Worm (Caenorhabditis elegans): Measurements from ENCODE around the gene ugt-20.

Gene ugt-20

DNA sequence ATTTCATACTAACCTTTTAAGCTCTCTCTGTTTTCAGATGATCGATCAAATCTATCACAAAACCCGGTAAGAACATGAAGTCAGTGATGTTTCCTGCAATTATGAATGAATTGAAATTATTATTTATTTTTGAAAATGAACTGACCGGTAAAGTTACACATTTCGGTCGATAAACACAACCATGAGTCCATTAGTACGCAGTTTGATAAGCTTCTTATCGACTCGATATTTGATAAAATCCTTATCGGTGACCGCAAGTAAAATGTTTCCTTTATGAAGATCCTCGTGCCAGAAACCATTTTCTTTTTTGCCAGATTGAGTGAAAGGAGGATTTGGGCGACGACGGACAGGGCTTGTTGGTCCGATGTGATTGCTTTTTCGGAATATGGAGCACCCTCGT lies 3.1 kb upstream of the ugt-20 start (continued):
- TF ChIP-seq F37D6.2 (tag; optimal IDR thresholded peaks at IDR 0.05) (no peak), hmg-1.1 (GFP tag; IDR thresholded peaks at IDR 0.05) (no peak), ztf-7 (tag; optimal IDR thresholded peaks at IDR 0.05) (no peak), pqm-1 (tag; optimal IDR thresholded peaks at IDR 0.05) (peak; percentile 54), Y105C5A.15 (GFP tag; IDR thresholded peaks at IDR 0.05) (no peak), egl-43 (GFP tag; IDR thresholded peaks at IDR 0.05) (no peak), ceh-62 (tag; optimal IDR thresholded peaks at IDR 0.05) (no peak), lin-39 (tag; optimal IDR thresholded peaks at IDR 0.05) (no peak), mdt-29 (GFP tag; IDR thresholded peaks at IDR 0.05) (no peak), zip-2 (tag; optimal IDR thresholded peaks at IDR 0.05) (no peak), nhr-41 (GFP tag; IDR thresholded peaks at IDR 0.05) (no peak), daf-19 (GFP tag; conservative IDR thresholded peaks at IDR 0.05) (no peak), nhr-48 (tag; optimal IDR thresholded peaks at IDR 0.05) (no peak), mdl-1 (tag; optimal IDR thresholded peaks at IDR 0.05) (no peak), Y75B8A.6 (GFP tag; IDR thresholded peaks at IDR 0.05) (no peak), nhr-25 (tag; optimal IDR thresholded peaks at IDR 0.05; ENCODE audit: borderline replicate concordance, insufficient read depth) (no peak), mxl-2 (GFP tag; conservative IDR thresholded peaks at IDR 0.05) (no peak), attf-4 (tag; optimal IDR thresholded peaks at IDR 0.05) (no peak), lin-38 (GFP tag; IDR thresholded peaks at IDR 0.05) (no peak), nhr-77 (tag; optimal IDR thresholded peaks at IDR 0.05) (no peak), ZK337.2 (GFP tag; IDR thresholded peaks at IDR 0.05) (no peak), hlh-11 (tag; optimal IDR thresholded peaks at IDR 0.05) (peak; percentile 31), ztf-11 (tag; optimal IDR thresholded peaks at IDR 0.05) (no peak), nhr-102 (tag; optimal IDR thresholded peaks at IDR 0.05) (no peak), jun-1 (tag; optimal IDR thresholded peaks at IDR 0.05) (no peak), T26A8.4 (GFP tag; IDR thresholded peaks at IDR 0.05) (no peak), nhr-111 (GFP tag; optimal IDR thresholded peaks at IDR 0.05) (no peak)

DNA sequence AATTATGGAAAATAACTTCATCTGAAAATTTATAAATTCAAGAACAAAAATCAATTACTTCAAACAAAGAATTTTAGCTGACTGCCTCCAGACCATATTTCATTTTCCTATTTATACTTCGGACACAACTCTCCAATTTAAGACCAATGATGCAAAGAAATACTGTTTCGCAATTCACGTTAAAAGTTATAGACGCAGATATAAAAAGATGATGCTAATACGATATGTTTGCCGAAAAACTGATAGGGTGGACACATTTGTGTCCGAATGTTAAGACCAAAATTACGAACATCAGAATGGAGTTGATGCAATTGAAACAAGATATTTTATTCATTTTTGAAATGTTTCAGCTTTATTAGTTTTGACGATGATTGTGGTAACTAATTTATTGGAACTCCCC lies 3.5 kb downstream of the ugt-20 start, which contains the start of gene ugt-19:
ugt-19 (minus strand) TSS at position 28 of the 400 bp plus-strand sequence.
- TF ChIP-seq dve-1 (tag; optimal IDR thresholded peaks at IDR 0.05; ENCODE audit: insufficient read depth) (peak; percentile 21), nhr-28 (tag; optimal IDR thresholded peaks at IDR 0.05) (peak; percentile 76), pqm-1 (tag; optimal IDR thresholded peaks at IDR 0.05) (peak; percentile 87), lsy-2 (tag; optimal IDR thresholded peaks at IDR 0.05) (peak in 1 of 2 experiments; percentile 10), daf-16 (GFP tag; optimal IDR thresholded peaks at IDR 0.05) (no peak), daf-16 (tag; optimal IDR thresholded peaks at IDR 0.05) (peak; percentile 44), egl-43 (GFP tag; IDR thresholded peaks at IDR 0.05) (no peak), dmd-6 (GFP tag; IDR thresholded peaks at IDR 0.05) (peak; percentile 66; the same call in 1 of the 2 replicates), ztf-11 (tag; optimal IDR thresholded peaks at IDR 0.05) (no peak)

DNA sequence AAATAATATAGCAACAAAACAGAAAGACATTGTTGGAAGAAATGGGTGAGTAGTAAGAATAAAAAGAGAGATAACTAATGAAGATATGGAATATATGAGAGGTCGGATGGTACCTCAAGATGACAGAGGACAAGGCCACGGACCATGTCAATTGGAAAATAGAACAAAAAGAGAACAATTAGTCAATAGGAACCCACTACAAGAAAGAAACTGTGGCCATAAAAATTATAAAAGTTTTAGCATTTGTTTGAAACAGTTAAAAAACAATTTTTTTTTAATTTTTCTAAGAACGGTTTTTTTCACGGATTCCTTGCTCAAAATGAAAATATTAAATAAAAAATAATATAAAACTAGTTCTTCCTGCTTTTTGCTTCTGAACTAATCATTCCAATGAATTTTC lies 7.3 kb downstream of the ugt-20 start, which contains the start of gene cpg-20:
cpg-20 (minus strand) TSS at position 101 of the 400 bp plus-strand sequence.
- no peak for TF ChIP-seq zag-1 (tag; optimal IDR thresholded peaks at IDR 0.05)

DNA sequence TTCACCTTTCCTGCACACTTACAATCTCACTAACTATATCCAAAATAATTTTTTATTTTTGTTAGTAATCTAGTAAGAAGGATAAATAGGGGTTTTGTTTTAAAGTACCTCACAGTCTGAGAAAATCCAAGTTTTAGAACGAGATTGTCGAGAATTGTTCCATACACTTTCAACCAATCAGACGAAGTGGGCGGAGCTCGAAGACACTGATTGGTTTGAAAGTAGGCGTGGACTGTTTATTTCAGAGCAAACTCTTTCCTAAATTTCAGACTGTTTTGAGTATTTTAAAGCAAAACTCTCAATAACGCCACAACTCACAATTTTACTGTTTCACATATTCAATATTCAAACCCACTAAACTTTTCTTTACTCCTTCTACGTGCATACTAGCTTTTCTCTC lies 12.4 kb downstream of the ugt-20 start:
- TF ChIP-seq lin-29 (GFP tag; IDR thresholded peaks at IDR 0.05) (no peak), nhr-76 (tag; optimal IDR thresholded peaks at IDR 0.05) (no peak)

DNA sequence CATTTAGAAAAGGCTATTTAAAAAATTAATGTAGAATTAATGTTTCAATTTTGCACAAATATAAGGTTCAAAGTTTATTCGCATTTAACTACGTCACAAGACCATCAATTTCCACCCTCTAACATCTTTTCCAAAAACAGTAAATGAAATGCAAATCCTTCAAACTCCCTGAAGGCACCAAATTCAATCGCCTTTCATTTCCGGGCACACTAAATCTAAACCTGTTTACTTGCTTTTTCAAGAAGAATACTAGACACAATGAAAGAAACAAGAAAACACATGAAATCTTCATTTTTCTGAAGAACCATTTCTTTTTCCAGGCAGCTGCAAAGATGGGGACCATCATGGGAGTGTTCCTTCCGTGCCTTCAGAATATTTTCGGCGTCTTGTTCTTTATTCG lies 18.2 kb downstream of the ugt-20 start:
- TF ChIP-seq F49E8.2 (tag; optimal IDR thresholded peaks at IDR 0.05; ENCODE audit: borderline replicate concordance) (no peak), zfp-2 (tag; optimal IDR thresholded peaks at IDR 0.05) (no peak), daf-8 (GFP tag; IDR thresholded peaks at IDR 0.05) (no peak), ces-1 (GFP tag; optimal IDR thresholded peaks at IDR 0.05) (peak; percentile 31), fkh-10 (GFP tag; optimal IDR thresholded peaks at IDR 0.05) (peak; percentile 75), lin-13 (GFP tag; optimal IDR thresholded peaks at IDR 0.05) (no peak), lin-15B (tag; optimal IDR thresholded peaks at IDR 0.05) (no peak)

All from whole organism, L4 larva.